Fruit fly (Drosophila melanogaster): ENCODE measurements around the gene CG9672.

DNA sequence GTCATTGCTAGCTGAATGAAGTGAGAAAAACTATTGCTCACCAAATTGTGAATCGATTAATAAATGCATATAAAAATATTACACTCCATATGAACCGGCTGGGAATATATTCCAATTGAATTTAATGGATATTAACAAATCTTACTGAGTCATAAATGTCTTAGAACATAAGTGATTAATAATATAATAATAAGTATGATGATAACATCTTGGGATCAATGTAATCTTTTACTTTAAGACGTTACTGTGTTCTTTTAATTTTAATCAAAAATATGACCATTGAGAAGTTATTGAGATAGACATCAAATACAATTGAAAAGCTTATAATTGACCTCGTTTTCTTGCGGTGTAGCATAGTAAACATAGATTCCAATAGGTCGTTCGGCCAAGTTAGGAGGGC lies 14.3 kb downstream of the CG9672 start:
- TF ChIP-seq psq (optimal IDR thresholded peaks at IDR 0.05) (no peak), EcR (GFP tag; optimal IDR thresholded peaks at IDR 0.05) (no peak)
